Fruit fly (Drosophila melanogaster): ENCODE data around the gene CG16727.

DNA sequence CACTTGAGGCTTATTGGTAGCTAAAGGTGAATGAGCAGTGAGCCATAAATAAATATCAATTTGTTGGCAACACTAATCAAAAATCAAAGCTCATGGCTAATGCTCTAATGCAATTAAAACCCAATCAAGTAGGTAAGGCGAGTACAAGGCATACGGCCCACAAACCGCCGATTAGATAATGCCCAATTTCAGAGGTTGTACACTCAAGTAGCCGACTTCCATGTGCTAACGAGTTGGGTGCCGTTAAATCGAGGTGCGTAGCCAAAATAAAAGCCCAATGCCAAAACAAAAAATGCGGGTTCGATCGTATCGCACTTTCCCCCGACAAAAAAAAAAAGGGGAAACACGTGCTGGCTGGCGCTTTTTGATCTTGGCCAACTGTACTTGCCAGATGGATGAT, 8.8 kb downstream of the CG16727 start:
- TF ChIP-seq CG8301 (tag; optimal IDR thresholded peaks at IDR 0.05), result no peak
- TF ChIP-seq Ets98B (GFP tag; IDR thresholded peaks at IDR 0.05), result no peak
- no peak for TF ChIP-seq D1 (tag; optimal IDR thresholded peaks at IDR 0.05)
- TF ChIP-seq CG14655 (GFP tag; optimal IDR thresholded peaks at IDR 0.05), result no peak
- TF ChIP-seq CG32121 (GFP tag; IDR thresholded peaks at IDR 0.05), result no peak
- TF ChIP-seq rn (GFP tag; IDR thresholded peaks at IDR 0.05), result no peak
- TF ChIP-seq CG4496 (GFP tag; IDR thresholded peaks at IDR 0.05), result no peak
- TF ChIP-seq fd96Ca (GFP tag; IDR thresholded peaks at IDR 0.05), result no peak
- no peak for TF ChIP-seq CG8159 (tag; optimal IDR thresholded peaks at IDR 0.05)
- no peak for TF ChIP-seq CG13204 (GFP tag; optimal IDR thresholded peaks at IDR 0.05)
- no peak for TF ChIP-seq CG34367 (tag; optimal IDR thresholded peaks at IDR 0.05)
- no peak for TF ChIP-seq CG9948 (tag; optimal IDR thresholded peaks at IDR 0.05)
- no peak for TF ChIP-seq Pif1A (GFP tag; optimal IDR thresholded peaks at IDR 0.05)
- no peak for TF ChIP-seq CG12605 (GFP tag; IDR thresholded peaks at IDR 0.05)

Data from whole organism, pupa.